Worm (Caenorhabditis elegans) whole organism, L3 larva: ENCODE results near the gene C49A9.6.

Experiments used
- nhr-23 ChIP-seq: fragments of 150-350 bp; optimal IDR thresholded peaks from 2 replicates; lab custom pipeline; 2014; ENCODE audit warnings: missing biosample characterization, missing genetic modification reagents, missing genetic modification characterization
- unc-39 ChIP-seq: sonication (generic microtip); optimal IDR thresholded peaks from 4 replicates; lab custom pipeline; 2017; ENCODE audit warnings: missing biosample characterization, missing genetic modification characterization
- zag-1 ChIP-seq: fragments of 150-350 bp; optimal IDR thresholded peaks from 2 replicates; lab custom pipeline; 2014; ENCODE audit warnings: missing biosample characterization, missing genetic modification characterization
- ztf-4 ChIP-seq: fragments of 150-350 bp; optimal IDR thresholded peaks from 2 replicates; lab custom pipeline; 2014; ENCODE audit warnings: missing biosample characterization, missing genetic modification characterization

- TF ChIP-seq zag-1 (tag; lab: Kevin White, UChicago) (no peak), nhr-23 (tag; lab: Kevin White, UChicago) (no peak), unc-39 (tag; lab: Kevin White, UChicago) (no peak), ztf-4 (no peak)
Measured at ce11 chrIV:6183757-6184156, 27.0 kb upstream of the C49A9.6 start, which contains the start of gene unc-77.
